Fruit fly (Drosophila melanogaster): ENCODE measurements around the gene CG43448.

- TF ChIP-seq Gug (GFP tag; IDR thresholded peaks at IDR 0.05) (no peak), lz (GFP tag; optimal IDR thresholded peaks at IDR 0.05) (no peak), ss (GFP tag; optimal IDR thresholded peaks at IDR 0.05) (no peak), OdsH (GFP tag; optimal IDR thresholded peaks at IDR 0.05) (no peak), Smox (GFP tag; optimal IDR thresholded peaks at IDR 0.05) (no peak), CG10631 (GFP tag; optimal IDR thresholded peaks at IDR 0.05) (no peak), CG34406 (GFP tag; optimal IDR thresholded peaks at IDR 0.05) (no peak), Hr38 (GFP tag; optimal IDR thresholded peaks at IDR 0.05) (no peak), CG4318 (GFP tag; optimal IDR thresholded peaks at IDR 0.05) (no peak), Eip93F (GFP tag; optimal IDR thresholded peaks at IDR 0.05) (no peak), eg (GFP tag; IDR thresholded peaks at IDR 0.05) (0 out of 3 replicates have a peak, but pooled peaks have one; percentile 10), Sox102F (GFP tag; optimal IDR thresholded peaks at IDR 0.05) (no peak)
Measured at dm6 chr3R:30205946-30206345, 31.6 kb downstream of the CG43448 start.
